Worm (Caenorhabditis elegans): Measurements from ENCODE around the gene Y39A1C.1.
A peak's percentile ranks its signal among the peaks of the same experiment; 100 is the strongest.

Y39A1C.1 gene

ce11 chrIII:10867086-10867485, 11.8 kb downstream of the Y39A1C.1 start:
- no peak for TF ChIP-seq sem-2 (GFP tag; optimal IDR thresholded peaks at IDR 0.05)

ce11 chrIII:10868653-10869392, 13.6 kb downstream of the Y39A1C.1 start, which contains the start of the genes cey-4 and vps-50:
TSS of gene cey-4 (minus strand) at chrIII:10868703.
TSS of gene vps-50 (plus strand) at chrIII:10869193.
- no peak for TF ChIP-seq tbx-8 (GFP tag; optimal IDR thresholded peaks at IDR 0.05)
- no peak for TF ChIP-seq cnd-1 (tag; optimal IDR thresholded peaks at IDR 0.05)
- no peak for TF ChIP-seq M03D4.4 (tag; optimal IDR thresholded peaks at IDR 0.05)
- no peak for TF ChIP-seq ceh-43 (GFP tag; optimal IDR thresholded peaks at IDR 0.05)
- TF ChIP-seq nhr-76 (tag; optimal IDR thresholded peaks at IDR 0.05) = no peak
- TF ChIP-seq blmp-1 (tag; optimal IDR thresholded peaks at IDR 0.05) = no peak
- no peak for TF ChIP-seq nhr-28 (tag; optimal IDR thresholded peaks at IDR 0.05)
- no peak for TF ChIP-seq ceh-39 (tag; optimal IDR thresholded peaks at IDR 0.05)
- no peak for TF ChIP-seq lin-13 (tag; optimal IDR thresholded peaks at IDR 0.05)
- TF ChIP-seq mls-2 (tag; optimal IDR thresholded peaks at IDR 0.05) = no peak
- no peak for TF ChIP-seq ham-2 (GFP tag; optimal IDR thresholded peaks at IDR 0.05)
- no peak for TF ChIP-seq zip-8 (tag; optimal IDR thresholded peaks at IDR 0.05)
- no peak for TF ChIP-seq unc-62 (GFP tag; optimal IDR thresholded peaks at IDR 0.05)
- TF ChIP-seq hlh-1 (tag; optimal IDR thresholded peaks at IDR 0.05) = peak; percentile 7
- no peak for TF ChIP-seq lin-32 (GFP tag; optimal IDR thresholded peaks at IDR 0.05)
- peak; percentile 74 for TF ChIP-seq unc-120 (tag; optimal IDR thresholded peaks at IDR 0.05; ENCODE audit: poor library complexity, severe bottlenecking)
- no peak for TF ChIP-seq ceh-83 (GFP tag; optimal IDR thresholded peaks at IDR 0.05)
- no peak for TF ChIP-seq drap-1 (GFP tag; optimal IDR thresholded peaks at IDR 0.05)
- TF ChIP-seq mep-1 (tag; optimal IDR thresholded peaks at IDR 0.05) = peak; percentile 44
- no peak for TF ChIP-seq ztf-11 (tag; optimal IDR thresholded peaks at IDR 0.05)
- no peak for TF ChIP-seq snpc-4 (tag; optimal IDR thresholded peaks at IDR 0.05)
- TF ChIP-seq flh-1 (GFP tag; optimal IDR thresholded peaks at IDR 0.05) = no peak
- TF ChIP-seq sem-2 (GFP tag; optimal IDR thresholded peaks at IDR 0.05) = no peak
- no peak for TF ChIP-seq mab-5 (tag; optimal IDR thresholded peaks at IDR 0.05)
- no peak for TF ChIP-seq nhr-237 (tag; optimal IDR thresholded peaks at IDR 0.05)
- TF ChIP-seq elt-3 (tag; optimal IDR thresholded peaks at IDR 0.05) = no peak
- peak; percentile 23 for TF ChIP-seq sptf-1 (tag; optimal IDR thresholded peaks at IDR 0.05)
- TF ChIP-seq lsy-2 (tag; optimal IDR thresholded peaks at IDR 0.05) = peak; percentile 9
- TF ChIP-seq pha-4 (tag; optimal IDR thresholded peaks at IDR 0.05) = no peak
- TF ChIP-seq unc-39 (tag; optimal IDR thresholded peaks at IDR 0.05) = no peak
- no peak for TF ChIP-seq nhr-2 (tag; optimal IDR thresholded peaks at IDR 0.05)
- TF ChIP-seq nhr-12 (tag; optimal IDR thresholded peaks at IDR 0.05) = no peak
- no peak for TF ChIP-seq elt-1 (tag; optimal IDR thresholded peaks at IDR 0.05; ENCODE audit: borderline replicate concordance, insufficient read depth)
- TF ChIP-seq bed-3 (GFP tag; optimal IDR thresholded peaks at IDR 0.05) = no peak
- TF ChIP-seq ces-1 (GFP tag; optimal IDR thresholded peaks at IDR 0.05) = peak; percentile 92

- no peak for TF ChIP-seq unc-120 (tag; optimal IDR thresholded peaks at IDR 0.05; ENCODE audit: poor library complexity, severe bottlenecking)
- TF ChIP-seq zip-8 (tag; optimal IDR thresholded peaks at IDR 0.05) = peak; percentile 49
Observed at ce11 chrIII:10869595-10869994, 14.3 kb downstream of the Y39A1C.1 start.

- TF ChIP-seq nhr-28 (tag; optimal IDR thresholded peaks at IDR 0.05) = no peak
- no peak for TF ChIP-seq unc-120 (tag; optimal IDR thresholded peaks at IDR 0.05; ENCODE audit: poor library complexity, severe bottlenecking)
- no peak for TF ChIP-seq zip-8 (tag; optimal IDR thresholded peaks at IDR 0.05)
- no peak for TF ChIP-seq blmp-1 (tag; optimal IDR thresholded peaks at IDR 0.05)
- no peak for TF ChIP-seq M03D4.4 (tag; optimal IDR thresholded peaks at IDR 0.05)
- no peak for TF ChIP-seq unc-62 (GFP tag; optimal IDR thresholded peaks at IDR 0.05)
- no peak for TF ChIP-seq mab-5 (tag; optimal IDR thresholded peaks at IDR 0.05)
- no peak for TF ChIP-seq cnd-1 (tag; optimal IDR thresholded peaks at IDR 0.05)
- no peak for TF ChIP-seq nhr-2 (tag; optimal IDR thresholded peaks at IDR 0.05)
- no peak for TF ChIP-seq hlh-1 (tag; optimal IDR thresholded peaks at IDR 0.05)
- TF ChIP-seq lsy-2 (tag; optimal IDR thresholded peaks at IDR 0.05) = no peak
- TF ChIP-seq nhr-12 (tag; optimal IDR thresholded peaks at IDR 0.05) = no peak
- no peak for TF ChIP-seq ces-1 (GFP tag; optimal IDR thresholded peaks at IDR 0.05)
- TF ChIP-seq sptf-1 (tag; optimal IDR thresholded peaks at IDR 0.05) = no peak
- no peak for TF ChIP-seq ham-2 (GFP tag; optimal IDR thresholded peaks at IDR 0.05)
- TF ChIP-seq elt-1 (tag; optimal IDR thresholded peaks at IDR 0.05; ENCODE audit: borderline replicate concordance, insufficient read depth) = no peak
Observed at ce11 chrIII:10870161-10870560, 14.9 kb downstream of the Y39A1C.1 start.

Data from whole organism, mixed stage, embryonic.